Fruit fly (Drosophila melanogaster) whole organism, larva: ENCODE data around the gene nrv2.

Source experiments
- noc ChIP-seq: fragments of 200-800 bp; sonication (Bioruptor generic); optimal IDR thresholded peaks from 3 replicates; lab custom pipeline; 2019; ENCODE audit warnings: missing biosample characterization, mild to moderate bottlenecking, missing genetic modification characterization, moderate library complexity

The nrv2 gene

dm6 chr2L:6800794-6801193 is 2.1 kb upstream of the nrv2 start, which contains the start of gene CG17376:
Gene CG17376 (minus strand): TSS chr2L:6800894.
- TF ChIP-seq noc (tag; lab: Kevin White, UChicago), result no peak

- TF ChIP-seq noc (tag; lab: Kevin White, UChicago), result no peak
Measured at dm6 chr2L:6799551-6799950, 889 bp upstream of the nrv2 start.

dm6 chr2L:6797408-6797807 is 1.3 kb downstream of the nrv2 start:
- TF ChIP-seq noc (tag; lab: Kevin White, UChicago), result no peak

dm6 chr2L:6794956-6795522 is 3.6 kb downstream of the nrv2 start:
- no peak for TF ChIP-seq noc (tag; lab: Kevin White, UChicago)

dm6 chr2L:6794418-6794793 is 4.3 kb downstream of the nrv2 start:
- TF ChIP-seq noc (tag; lab: Kevin White, UChicago), result no peak

dm6 chr2L:6793763-6794417 is 4.8 kb downstream of the nrv2 start:
- TF ChIP-seq noc (tag; lab: Kevin White, UChicago), result no peak

- TF ChIP-seq noc (tag; lab: Kevin White, UChicago), result no peak
Measured at dm6 chr2L:6791845-6792443, 6.7 kb downstream of the nrv2 start.

- TF ChIP-seq noc (tag; lab: Kevin White, UChicago), result peak; percentile 27
Measured at dm6 chr2L:6789358-6789757, 9.3 kb downstream of the nrv2 start.

dm6 chr2L:6787973-6788368 is 10.7 kb downstream of the nrv2 start:
- TF ChIP-seq noc (tag; lab: Kevin White, UChicago), result no peak

- peak; percentile 94 for TF ChIP-seq noc (tag; lab: Kevin White, UChicago)
Measured at dm6 chr2L:6787029-6787972, 11.4 kb downstream of the nrv2 start.

- no peak for TF ChIP-seq noc (tag; lab: Kevin White, UChicago)
Measured at dm6 chr2L:6786674-6787028, 12.0 kb downstream of the nrv2 start, which contains the start of gene nrv1. Gene nrv1 (minus strand): TSS chr2L:6786861.

dm6 chr2L:6785583-6785982 is 13.1 kb downstream of the nrv2 start:
- peak; percentile 29 for TF ChIP-seq noc (tag; lab: Kevin White, UChicago)

- TF ChIP-seq noc (tag; lab: Kevin White, UChicago), result no peak
Measured at dm6 chr2L:6784235-6784634, 14.4 kb downstream of the nrv2 start.

- TF ChIP-seq noc (tag; lab: Kevin White, UChicago), result no peak
Measured at dm6 chr2L:6783395-6783794, 15.3 kb downstream of the nrv2 start.

dm6 chr2L:6774853-6775252 is 23.8 kb downstream of the nrv2 start:
- TF ChIP-seq noc (tag; lab: Kevin White, UChicago), result no peak

- no peak for TF ChIP-seq noc (tag; lab: Kevin White, UChicago)
Measured at dm6 chr2L:6773645-6774044, 25.0 kb downstream of the nrv2 start, which contains the start of gene CG17378. Gene CG17378 (plus strand): TSS chr2L:6774041.
